Worm (Caenorhabditis elegans) whole organism, early embryonic: Measurements from ENCODE around the gene spon-1.

ENCODE experiments used
- B0310.2 ChIP-seq: sonication (generic microtip); optimal IDR thresholded peaks from 2 replicates; lab custom pipeline; 2016; ENCODE audit warnings: mild to moderate bottlenecking, missing genetic modification characterization, missing compliant biosample characterization
- ama-1 ChIP-seq: fragments of 150-350 bp; optimal IDR thresholded peaks from 2 replicates; lab custom pipeline; 2014
- ets-7 ChIP-seq: sonication (generic microtip); optimal IDR thresholded peaks from 2 replicates; lab custom pipeline; 2016; ENCODE audit warnings: missing genotype, missing genetic modification characterization, missing compliant biosample characterization
- flt-1 ChIP-seq: fragments of 200-800 bp; sonication (Bioruptor generic); IDR thresholded peaks from 2 replicates; pipeline ENCODE4 v1.3.6; 2022; ENCODE audit warnings: missing genetic modification characterization, missing compliant biosample characterization
- hmg-4 ChIP-seq: fragments of 200-800 bp; sonication (Bioruptor generic); optimal IDR thresholded peaks from 2 replicates; lab custom pipeline; 2018; ENCODE audit warnings: mild to moderate bottlenecking, missing genetic modification characterization, missing compliant biosample characterization
- tbx-11 ChIP-seq: fragments of 200-800 bp; sonication (Bioruptor generic); IDR thresholded peaks from 2 replicates; pipeline ENCODE4 v1.3.6; 2022; ENCODE audit warnings: missing genetic modification characterization, missing compliant biosample characterization
- tbx-37 ChIP-seq: fragments of 200-800 bp; sonication (Bioruptor generic); conservative IDR thresholded peaks from 2 replicates; pipeline ENCODE4 v1.3.6; 2022; ENCODE audit warnings: missing genetic modification reagents, missing genetic modification characterization, missing compliant biosample characterization

DNA sequence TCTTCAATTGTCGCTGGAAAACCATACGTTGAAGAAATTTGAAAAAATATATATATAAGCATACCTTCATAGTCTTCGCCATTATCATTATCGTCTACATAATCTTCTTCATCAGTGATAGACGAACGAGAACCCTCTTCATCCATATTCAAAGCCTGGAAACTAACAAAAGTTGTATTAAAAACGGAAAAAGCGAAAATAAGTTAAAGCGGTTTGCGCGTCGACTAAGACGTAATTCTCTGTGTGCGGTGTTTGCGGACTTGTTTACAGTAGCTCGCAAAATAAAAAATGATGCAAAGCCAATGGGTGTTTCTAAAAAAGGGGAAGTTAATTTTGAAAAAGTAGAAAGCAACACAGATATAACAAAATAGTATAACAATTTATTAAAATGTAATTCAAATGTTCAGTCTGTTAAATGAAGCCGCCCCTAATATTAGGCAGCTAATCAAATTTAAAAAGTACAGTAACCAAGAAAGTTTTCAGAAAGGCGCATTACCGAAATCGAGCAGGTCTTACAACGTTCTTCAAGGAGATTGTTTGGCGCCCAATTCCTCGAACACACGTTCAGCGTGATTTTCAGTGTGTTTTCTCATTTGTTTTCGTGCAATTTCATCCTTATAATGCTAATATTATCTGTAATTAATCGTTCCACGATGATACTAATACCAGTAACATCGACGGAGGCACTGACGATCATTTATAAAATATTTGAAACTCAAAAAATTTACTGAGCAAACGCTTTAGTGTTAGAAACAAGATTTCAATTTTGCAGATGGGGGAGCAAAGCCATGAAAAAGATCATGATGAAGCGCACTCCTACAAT lies 15.7 kb downstream of the spon-1 start, which contains the start of the genes T07F8.4 and gld-3:
- no peak for TF ChIP-seq flt-1 (GFP tag; lab: Robert Waterston, UW)
- no peak for TF ChIP-seq tbx-11 (GFP tag; lab: Robert Waterston, UW)
- TF ChIP-seq hmg-4 (GFP tag; lab: Kevin White, UChicago): no peak
- no peak for TF ChIP-seq B0310.2 (tag; lab: Kevin White, UChicago)
- no peak for TF ChIP-seq ama-1 (lab: Kevin White, UChicago)
- no peak for TF ChIP-seq tbx-37 (GFP tag; lab: Robert Waterston, UW)
- no peak for TF ChIP-seq ets-7 (tag; lab: Kevin White, UChicago)
